Worm (Caenorhabditis elegans): ENCODE data around the gene C04C11.1.

DNA sequence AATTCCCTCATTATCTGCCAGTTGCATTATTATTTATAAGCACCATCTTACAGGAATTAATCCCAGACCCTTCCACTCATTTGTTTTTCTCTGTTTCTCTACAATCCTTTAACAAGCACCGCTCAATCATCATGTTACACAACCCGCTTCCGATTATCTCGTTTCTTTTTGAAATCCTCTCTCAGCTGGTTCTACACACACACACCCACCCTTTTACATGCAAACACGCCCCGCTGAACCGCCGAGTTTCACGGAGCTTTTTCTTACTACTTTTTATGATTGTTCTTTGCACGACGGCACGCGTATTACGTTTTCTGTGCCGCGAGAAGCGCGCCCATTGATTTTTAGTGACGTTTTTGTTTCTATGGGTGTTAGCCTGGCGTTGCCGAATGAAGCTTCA, 46.6 kb upstream of the C04C11.1 start:
- TF ChIP-seq tra-4 (tag; optimal IDR thresholded peaks at IDR 0.05) (no peak), flt-1 (GFP tag; IDR thresholded peaks at IDR 0.05) (no peak), tbx-37 (GFP tag; conservative IDR thresholded peaks at IDR 0.05) (no peak), ama-1 (optimal IDR thresholded peaks at IDR 0.05) (no peak), ceh-36 (tag; optimal IDR thresholded peaks at IDR 0.05) (no peak), F13C5.2 (tag; optimal IDR thresholded peaks at IDR 0.05) (no peak), ets-7 (tag; optimal IDR thresholded peaks at IDR 0.05) (no peak), sea-1 (GFP tag; conservative IDR thresholded peaks at IDR 0.05) (no peak), aly-1 (tag; optimal IDR thresholded peaks at IDR 0.05) (no peak)
